Fruit fly (Drosophila melanogaster) whole organism, pupa: Measurements from ENCODE around the gene mag.

ENCODE experiments used
- CG10348 ChIP-seq: fragments of 200-800 bp; sonication (Bioruptor generic); IDR thresholded peaks from 2 replicates; pipeline ENCODE4 v1.3.6; 2022; ENCODE audit warnings: missing biosample characterization, missing genetic modification characterization
- CG12605 ChIP-seq: fragments of 200-800 bp; sonication (Bioruptor generic); IDR thresholded peaks from 2 replicates; pipeline ENCODE4 v1.3.6; 2022; ENCODE audit warnings: missing biosample characterization, missing genetic modification characterization
- CG13204 ChIP-seq: fragments of 200-800 bp; sonication (Bioruptor generic); optimal IDR thresholded peaks from 2 replicates; lab custom pipeline; 2018; ENCODE audit warnings: missing biosample characterization, mild to moderate bottlenecking, missing genetic modification characterization, moderate library complexity
- CG14655 ChIP-seq: fragments of 200-800 bp; sonication (Bioruptor generic); optimal IDR thresholded peaks from 3 replicates; lab custom pipeline; 2017; ENCODE audit warnings: mild to moderate bottlenecking, missing biosample characterization, missing genetic modification reagents, missing genetic modification characterization
- CG32121 ChIP-seq: fragments of 200-800 bp; sonication (Bioruptor generic); IDR thresholded peaks from 2 replicates; pipeline ENCODE4 v1.3.6; 2022; ENCODE audit warnings: missing biosample characterization, missing genetic modification characterization
- CG34367 ChIP-seq: fragments of 200-800 bp; sonication (Bioruptor generic); optimal IDR thresholded peaks from 2 replicates; lab custom pipeline; 2018; ENCODE audit warnings: missing biosample characterization, mild to moderate bottlenecking, missing genetic modification characterization
- CG4496 ChIP-seq: fragments of 200-800 bp; sonication (Bioruptor generic); IDR thresholded peaks from 3 replicates; pipeline ENCODE4 v1.3.6; 2022; ENCODE audit warnings: missing biosample characterization, missing genetic modification characterization
- CG8159 ChIP-seq: fragments of 200-800 bp; sonication (Bioruptor generic); optimal IDR thresholded peaks from 3 replicates; lab custom pipeline; 2018; ENCODE audit warnings: missing biosample characterization, mild to moderate bottlenecking, missing genetic modification characterization, moderate library complexity
- D1 ChIP-seq: fragments of 200-800 bp; sonication (Bioruptor generic); optimal IDR thresholded peaks from 2 replicates; lab custom pipeline; 2018; ENCODE audit warnings: missing biosample characterization, mild to moderate bottlenecking, missing genetic modification characterization, moderate library complexity
- EcR ChIP-seq: fragments of 200-800 bp; sonication (Bioruptor generic); optimal IDR thresholded peaks from 3 replicates; lab custom pipeline; 2019; ENCODE audit warnings: missing biosample characterization, missing genetic modification characterization, mild to moderate bottlenecking, moderate library complexity, missing genetic modification reagents
- Ets98B ChIP-seq: fragments of 200-800 bp; sonication (Bioruptor generic); IDR thresholded peaks from 2 replicates; pipeline ENCODE4 v1.3.6; 2022; ENCODE audit warnings: missing biosample characterization, missing genetic modification characterization
- Snoo ChIP-seq: fragments of 200-800 bp; sonication (Bioruptor generic); optimal IDR thresholded peaks from 3 replicates; lab custom pipeline; 2017; ENCODE audit warnings: missing biosample characterization, mild to moderate bottlenecking, missing genetic modification characterization, inconsistent platforms
- fd96Ca ChIP-seq: fragments of 200-800 bp; sonication (Bioruptor generic); IDR thresholded peaks from 3 replicates; pipeline ENCODE4 v1.3.6; 2022; ENCODE audit warnings: missing biosample characterization, missing genetic modification characterization
- gl ChIP-seq: fragments of 200-800 bp; sonication (Bioruptor generic); optimal IDR thresholded peaks from 2 replicates; lab custom pipeline; 2018; ENCODE audit warnings: missing biosample characterization, mild to moderate bottlenecking, missing genetic modification characterization

DNA sequence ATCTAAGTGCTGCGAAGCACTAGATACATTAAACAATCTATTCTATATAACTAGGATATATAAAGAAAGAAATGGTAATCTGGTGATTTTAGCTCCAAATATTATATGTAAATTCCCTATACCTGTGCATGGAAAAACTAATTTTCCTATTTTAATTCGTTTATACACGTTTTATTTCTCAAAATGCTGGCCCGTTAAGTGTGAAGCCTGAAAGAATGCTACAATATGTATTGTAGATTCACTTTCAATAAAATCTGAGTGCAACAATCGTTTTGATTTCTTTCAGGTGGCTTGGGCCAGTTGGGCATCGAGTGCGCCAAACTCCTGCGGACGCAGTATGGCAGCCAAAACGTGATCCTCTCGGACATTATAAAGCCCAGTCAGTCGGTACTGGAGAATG lies 7.0 kb downstream of the mag start:
- TF ChIP-seq CG12605 (GFP tag; lab: Robert Waterston, UW), result no peak
- TF ChIP-seq Ets98B (GFP tag; lab: Robert Waterston, UW), result no peak
- no peak for TF ChIP-seq Snoo (tag; lab: Kevin White, UChicago)
- no peak for TF ChIP-seq D1 (tag; lab: Kevin White, UChicago)
- TF ChIP-seq CG4496, result no peak
- TF ChIP-seq gl, result no peak
- no peak for TF ChIP-seq CG34367 (tag; lab: Kevin White, UChicago)
- TF ChIP-seq CG8159, result no peak
- TF ChIP-seq CG32121 (GFP tag; lab: Robert Waterston, UW), result no peak
- TF ChIP-seq fd96Ca (GFP tag; lab: Robert Waterston, UW), result no peak
- no peak for TF ChIP-seq EcR (GFP tag; lab: Kevin White, UChicago)
- TF ChIP-seq CG14655 (GFP tag; lab: Kevin White, UChicago), result no peak
- no peak for TF ChIP-seq CG13204 (GFP tag; lab: Kevin White, UChicago)
- no peak for TF ChIP-seq CG10348 (GFP tag; lab: Robert Waterston, UW)
